Fruit fly (Drosophila melanogaster) whole organism, embryonic: ENCODE results near the gene Cad99C.

Source experiments
- Abd-B ChIP-seq: fragments of 200-800 bp; sonication (Bioruptor generic); optimal IDR thresholded peaks from 2 replicates; lab custom pipeline; 2018; ENCODE audit warnings: missing biosample characterization, mild to moderate bottlenecking, missing genetic modification characterization, moderate library complexity
- Asciz ChIP-seq: fragments of 200-800 bp; sonication (Bioruptor generic); optimal IDR thresholded peaks from 2 replicates; lab custom pipeline; 2017; ENCODE audit warnings: missing biosample characterization, mild to moderate bottlenecking, missing genetic modification characterization, missing genetic modification reagents
- Awh ChIP-seq: fragments of 200-800 bp; sonication (Bioruptor generic); IDR thresholded peaks from 2 replicates; pipeline ENCODE4, ENCODE4 v1.3.6; 2022; ENCODE audit warnings: missing biosample characterization, missing genetic modification characterization
- Bgb ChIP-seq: fragments of 200-800 bp; sonication (Bioruptor generic); IDR thresholded peaks from 2 replicates; pipeline ENCODE4 v1.3.6; 2022; ENCODE audit warnings: missing biosample characterization, missing genetic modification characterization; ENCODE audit not compliant: partially characterized antibody
- CG10366 ChIP-seq: fragments of 200-800 bp; sonication (Bioruptor generic); IDR thresholded peaks from 2 replicates; pipeline ENCODE4 v1.3.6; 2022; ENCODE audit warnings: missing biosample characterization, missing genetic modification characterization
- CG12104 ChIP-seq: fragments of 200-800 bp; sonication (Bioruptor generic); optimal IDR thresholded peaks from 3 replicates; lab custom pipeline; 2016; ENCODE audit warnings: missing biosample characterization, missing genetic modification characterization
- CG12236 ChIP-seq: fragments of 200-800 bp; sonication (Bioruptor generic); optimal IDR thresholded peaks from 2 replicates; lab custom pipeline; 2016; ENCODE audit warnings: missing biosample characterization, missing genetic modification characterization
- CG12942 ChIP-seq: fragments of 200-800 bp; sonication (Bioruptor generic); optimal IDR thresholded peaks from 3 replicates; lab custom pipeline; 2016; ENCODE audit warnings: missing biosample characterization, missing genetic modification characterization
- CG14965 ChIP-seq: fragments of 200-800 bp; sonication (Bioruptor generic); optimal IDR thresholded peaks from 2 replicates; lab custom pipeline; 2016; ENCODE audit warnings: missing biosample characterization, missing genetic modification characterization, borderline replicate concordance
- CG15514 ChIP-seq: fragments of 200-800 bp; sonication (Bioruptor generic); optimal IDR thresholded peaks from 3 replicates; lab custom pipeline; 2017; ENCODE audit warnings: missing biosample characterization, missing genetic modification characterization, mild to moderate bottlenecking, moderate library complexity, missing genetic modification reagents
- CG15601 ChIP-seq: fragments of 200-800 bp; sonication (Bioruptor generic); optimal IDR thresholded peaks from 3 replicates; lab custom pipeline; 2019; ENCODE audit warnings: missing biosample characterization, mild to moderate bottlenecking, missing genetic modification characterization, moderate library complexity
- CG16813 ChIP-seq: fragments of 200-800 bp; sonication (Bioruptor generic); IDR thresholded peaks from 3 replicates; pipeline ENCODE4 v1.3.6; 2022; ENCODE audit warnings: missing biosample characterization, missing genetic modification characterization; ENCODE audit not compliant: partially characterized antibody
- CG2199 ChIP-seq: fragments of 200-800 bp; sonication (Bioruptor generic); IDR thresholded peaks from 3 replicates; pipeline ENCODE4 v1.3.6; 2022; ENCODE audit warnings: missing biosample characterization, missing genetic modification characterization
- CG2712 ChIP-seq: fragments of 200-800 bp; optimal IDR thresholded peaks from 3 replicates; lab custom pipeline; 2019; ENCODE audit warnings: missing biosample characterization, mild to moderate bottlenecking, missing genetic modification characterization, moderate library complexity
- CG30020 ChIP-seq: fragments of 200-800 bp; optimal IDR thresholded peaks from 2 replicates; lab custom pipeline; 2019; ENCODE audit warnings: missing biosample characterization, mild to moderate bottlenecking, missing genetic modification characterization, moderate library complexity
- CG31224 ChIP-seq: fragments of 200-800 bp; sonication (Bioruptor generic); IDR thresholded peaks from 2 replicates; pipeline ENCODE4 v1.3.6; 2022; ENCODE audit warnings: missing biosample characterization, missing genetic modification characterization
- CG3838 ChIP-seq: fragments of 200-800 bp; sonication (Bioruptor generic); optimal IDR thresholded peaks from 3 replicates; lab custom pipeline; 2016; ENCODE audit warnings: missing biosample characterization, missing genetic modification characterization
- CG3995 ChIP-seq: fragments of 200-800 bp; sonication (Bioruptor generic); optimal IDR thresholded peaks from 3 replicates; lab custom pipeline; 2016; ENCODE audit warnings: missing biosample characterization, missing genetic modification characterization
- CG4360 ChIP-seq: fragments of 200-800 bp; sonication (Bioruptor generic); IDR thresholded peaks from 2 replicates; pipeline ENCODE4 v1.3.6; 2022; ENCODE audit warnings: missing biosample characterization, missing genetic modification characterization
- CG6175 ChIP-seq: fragments of 200-800 bp; sonication (Bioruptor generic); IDR thresholded peaks from 3 replicates; pipeline ENCODE4 v1.3.6; 2022; ENCODE audit warnings: missing biosample characterization, missing genetic modification characterization
- E2f1 ChIP-seq: fragments of 200-800 bp; sonication (Bioruptor generic); IDR thresholded peaks from 2 replicates; pipeline ENCODE4 v1.3.6; 2022; ENCODE audit warnings: missing biosample characterization, missing genetic modification characterization
- Fer1 ChIP-seq: fragments of 200-800 bp; sonication (Bioruptor generic); optimal IDR thresholded peaks from 2 replicates; lab custom pipeline; 2017; ENCODE audit warnings: missing biosample characterization, mild to moderate bottlenecking, missing genetic modification characterization
- Gsc ChIP-seq: fragments of 200-800 bp; sonication (Bioruptor generic); IDR thresholded peaks from 2 replicates; pipeline ENCODE4 v1.3.6; 2022; ENCODE audit warnings: missing biosample characterization, missing genetic modification characterization
- HmgZ ChIP-seq: fragments of 200-800 bp; sonication (Bioruptor generic); optimal IDR thresholded peaks from 2 replicates; lab custom pipeline; 2018; ENCODE audit warnings: missing biosample characterization, mild to moderate bottlenecking, missing genetic modification characterization
- NC2α ChIP-seq: fragments of 200-800 bp; sonication (Bioruptor generic); optimal IDR thresholded peaks from 2 replicates; lab custom pipeline; 2016; ENCODE audit warnings: missing biosample characterization, missing genetic modification characterization
- Nf-YA ChIP-seq: fragments of 200-800 bp; sonication (Bioruptor generic); IDR thresholded peaks from 2 replicates; pipeline ENCODE4 v1.3.6; 2022; ENCODE audit warnings: missing biosample characterization, missing genetic modification characterization
- Pdp1 ChIP-seq, 2 experiments: fragments of 200-800 bp; sonication (Bioruptor generic); optimal IDR thresholded peaks; 3 replicates each; lab custom pipeline; 2016; ENCODE audit warnings: missing biosample characterization in 2 of 2, missing genetic modification characterization in 2 of 2, mild to moderate bottlenecking in 1 of 2, moderate library complexity in 1 of 2
- Trl ChIP-seq, 3 experiments: fragments of >200 bp in 2 of 3; fragments of 200-800 bp in 1 of 3; sonication (Bioruptor generic) in 1 of 3; optimal IDR thresholded peaks; 2 replicates in 1 of 3; 3 replicates in 2 of 3; lab custom pipeline; 2016 to 2017; ENCODE audit warnings: missing biosample characterization in 1 of 3, missing genetic modification characterization in 1 of 3
- Usf ChIP-seq: fragments of 200-800 bp; sonication (Bioruptor generic); optimal IDR thresholded peaks from 2 replicates; lab custom pipeline; 2017; ENCODE audit warnings: missing genotype, missing biosample characterization, missing genetic modification characterization
- amos ChIP-seq: fragments of 200-800 bp; sonication (Bioruptor generic); IDR thresholded peaks from 2 replicates; pipeline ENCODE4 v1.3.6; 2022; ENCODE audit warnings: missing biosample characterization, missing genetic modification characterization; ENCODE audit not compliant: partially characterized antibody
- aop ChIP-seq: fragments of 200-800 bp; sonication (Bioruptor generic); IDR thresholded peaks from 2 replicates; pipeline ENCODE4 v1.3.6; 2022; ENCODE audit warnings: missing biosample characterization, missing genetic modification characterization
- ara ChIP-seq: fragments of 200-800 bp; sonication (Bioruptor generic); IDR thresholded peaks from 2 replicates; pipeline ENCODE4 v1.3.6; 2022; ENCODE audit warnings: missing biosample characterization, missing genetic modification characterization
- caup ChIP-seq: fragments of 200-800 bp; sonication (Bioruptor generic); optimal IDR thresholded peaks from 3 replicates; lab custom pipeline; 2017; ENCODE audit warnings: missing biosample characterization, mild to moderate bottlenecking, missing genetic modification characterization, moderate library complexity; ENCODE audit not compliant: severe bottlenecking
- dati ChIP-seq: fragments of 200-800 bp; sonication (Bioruptor generic); IDR thresholded peaks from 2 replicates; pipeline ENCODE4 v1.3.6; 2022; ENCODE audit warnings: missing biosample characterization, missing genetic modification characterization
- ewg ChIP-seq: fragments of 200-800 bp; sonication (Bioruptor generic); optimal IDR thresholded peaks from 3 replicates; lab custom pipeline; 2017; ENCODE audit warnings: mild to moderate bottlenecking, missing biosample characterization, missing genetic modification reagents, missing genetic modification characterization
- gem ChIP-seq: fragments of 200-800 bp; sonication (Bioruptor generic); optimal IDR thresholded peaks from 2 replicates; lab custom pipeline; 2019; ENCODE audit warnings: missing biosample characterization, mild to moderate bottlenecking, missing genetic modification characterization, moderate library complexity
- gsb ChIP-seq: fragments of 200-800 bp; sonication (Bioruptor generic); IDR thresholded peaks from 2 replicates; pipeline ENCODE4 v1.3.6; 2022; ENCODE audit warnings: missing biosample characterization, missing genetic modification characterization
- ham ChIP-seq: fragments of 200-800 bp; sonication (Bioruptor generic); IDR thresholded peaks from 2 replicates; pipeline ENCODE4 v1.3.6; 2022; ENCODE audit warnings: missing biosample characterization, missing genetic modification characterization
- nom ChIP-seq: fragments of 200-800 bp; sonication (Bioruptor generic); optimal IDR thresholded peaks from 2 replicates; lab custom pipeline; 2017; ENCODE audit warnings: missing biosample characterization, missing genetic modification characterization, mild to moderate bottlenecking, moderate library complexity, missing genetic modification reagents
- org-1 ChIP-seq: fragments of 200-800 bp; sonication (Bioruptor generic); optimal IDR thresholded peaks from 2 replicates; lab custom pipeline; 2017; ENCODE audit warnings: missing biosample characterization, missing genetic modification characterization
- peb ChIP-seq: fragments of 200-800 bp; sonication (Bioruptor generic); IDR thresholded peaks from 2 replicates; pipeline ENCODE4 v1.3.6; 2022; ENCODE audit warnings: missing biosample characterization, missing genetic modification characterization
- phol ChIP-seq: fragments of 200-800 bp; sonication (Bioruptor generic); optimal IDR thresholded peaks from 3 replicates; lab custom pipeline; 2018; ENCODE audit warnings: missing biosample characterization, mild to moderate bottlenecking, missing genetic modification characterization, moderate library complexity
- schlank ChIP-seq: fragments of 200-800 bp; sonication (Bioruptor generic); optimal IDR thresholded peaks from 2 replicates; lab custom pipeline; 2018; ENCODE audit warnings: missing biosample characterization, mild to moderate bottlenecking, missing genetic modification characterization
- sna ChIP-seq: fragments of 200-800 bp; sonication (Bioruptor generic); IDR thresholded peaks from 2 replicates; pipeline ENCODE4 v1.3.6; 2022; ENCODE audit warnings: missing biosample characterization, missing genetic modification characterization; ENCODE audit not compliant: partially characterized antibody
- sqz ChIP-seq: fragments of 200-800 bp; sonication (Bioruptor generic); optimal IDR thresholded peaks from 3 replicates; lab custom pipeline; 2018; ENCODE audit warnings: missing biosample characterization, mild to moderate bottlenecking, missing genetic modification characterization
- ssp ChIP-seq: fragments of 200-800 bp; sonication (Bioruptor generic); IDR thresholded peaks from 2 replicates; pipeline ENCODE4 v1.3.6; 2022; ENCODE audit warnings: missing biosample characterization, missing genetic modification characterization
- toy ChIP-seq: fragments of 200-800 bp; sonication (Bioruptor generic); IDR thresholded peaks from 2 replicates; pipeline ENCODE4 v1.3.6; 2022; ENCODE audit warnings: missing biosample characterization, missing genetic modification characterization
- ttk ChIP-seq: fragments of 200-800 bp; sonication (Bioruptor generic); IDR thresholded peaks from 2 replicates; pipeline ENCODE4 v2.1.2; 2022; ENCODE audit warnings: missing biosample characterization, missing genetic modification characterization
- zen ChIP-seq: fragments of 200-800 bp; sonication (Bioruptor generic); optimal IDR thresholded peaks from 3 replicates; lab custom pipeline; 2018; ENCODE audit warnings: missing biosample characterization, mild to moderate bottlenecking, missing genetic modification characterization, moderate library complexity
- zfh1 ChIP-seq: fragments of 200-800 bp; sonication (Bioruptor generic); IDR thresholded peaks from 3 replicates; pipeline ENCODE4 v1.3.6; 2022; ENCODE audit warnings: missing biosample characterization, missing genetic modification characterization

The Cad99C gene

DNA sequence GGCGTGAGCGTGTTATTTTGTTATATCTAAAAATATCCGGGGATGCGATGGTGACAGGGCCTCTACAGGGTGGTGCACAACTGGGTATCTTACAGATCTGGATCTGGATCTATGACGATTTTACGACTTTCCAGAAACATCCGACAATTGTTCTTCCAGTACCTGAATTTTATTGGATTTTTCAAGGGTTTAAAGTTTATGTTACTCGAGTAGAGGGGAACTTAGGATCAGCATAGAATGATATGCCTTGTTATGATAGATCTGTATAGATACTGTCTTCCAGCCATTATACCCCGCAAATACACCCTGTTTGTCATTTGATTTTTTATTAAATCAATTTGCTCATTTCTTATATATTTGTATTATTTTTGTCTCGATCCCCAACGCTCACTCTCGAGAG is 52.9 kb downstream of the Cad99C start (continued):
- no peak; the same call in 2 of the 3 replicates for TF ChIP-seq CG2199 (GFP tag; lab: Robert Waterston, UW)
- no peak for TF ChIP-seq peb (GFP tag; lab: Robert Waterston, UW)
- no peak for TF ChIP-seq Nf-YA (GFP tag; lab: Robert Waterston, UW)
- no peak for TF ChIP-seq nom (GFP tag; lab: Kevin White, UChicago)
- no peak for TF ChIP-seq Trl (optimal IDR thresholded peaks at IDR 0.05; lab: Kevin White, UChicago)
- TF ChIP-seq Trl (GFP tag; optimal IDR thresholded peaks at IDR 0.05; lab: Kevin White, UChicago) = peak; percentile 28
- TF ChIP-seq sqz (GFP tag; lab: Kevin White, UChicago) = no peak
- peak; percentile 23 for TF ChIP-seq CG15514 (GFP tag; lab: Kevin White, UChicago)
- TF ChIP-seq CG10366 (GFP tag; lab: Robert Waterston, UW) = peak; percentile 60
- no peak for TF ChIP-seq CG30020
- peak; percentile 18 for TF ChIP-seq schlank
- no peak for TF ChIP-seq NC2α (GFP tag; lab: Kevin White, UChicago)
- TF ChIP-seq zfh1 = peak; percentile 35; the same call in 1 of the 3 replicates
- 0 out of 2 replicates have a peak, but pooled peaks have one; percentile 32 for TF ChIP-seq ham (GFP tag; lab: Robert Waterston, UW)
- TF ChIP-seq Usf (GFP tag; lab: Kevin White, UChicago) = no peak
- peak; percentile 28 for TF ChIP-seq caup (GFP tag; lab: Kevin White, UChicago)
- TF ChIP-seq CG6175 (GFP tag; lab: Robert Waterston, UW) = 0 out of 3 replicates have a peak, but pooled peaks have one; percentile 24
- TF ChIP-seq CG14965 = no peak
- peak; percentile 47 for TF ChIP-seq gsb (GFP tag; lab: Robert Waterston, UW)
- peak; percentile 42 for TF ChIP-seq CG12104
- TF ChIP-seq CG12236 = no peak
- peak; percentile 78 for TF ChIP-seq gem (tag; lab: Kevin White, UChicago)
- TF ChIP-seq Gsc (GFP tag; lab: Robert Waterston, UW) = no peak
- TF ChIP-seq HmgZ = peak; percentile 23
- TF ChIP-seq CG4360 (GFP tag; lab: Robert Waterston, UW) = no peak
- peak; percentile 49 for TF ChIP-seq Asciz
- TF ChIP-seq Awh = 0 out of 2 replicates have a peak, but pooled peaks have one; percentile 33
- TF ChIP-seq CG16813 (GFP tag; lab: Robert Waterston, UW) = no peak
- TF ChIP-seq Fer1 (GFP tag; lab: Kevin White, UChicago) = peak; percentile 66
- TF ChIP-seq toy (GFP tag; lab: Robert Waterston, UW) = 0 out of 2 replicates have a peak, but pooled peaks have one; percentile 30
- TF ChIP-seq Bgb = no peak
- no peak for TF ChIP-seq amos
- no peak for TF ChIP-seq CG12942 (GFP tag; lab: Kevin White, UChicago)
- peak; percentile 69 for TF ChIP-seq phol
- TF ChIP-seq ewg (GFP tag; lab: Kevin White, UChicago) = no peak
- peak; percentile 29; the same call in 1 of the 2 replicates for TF ChIP-seq ttk (GFP tag; lab: Robert Waterston, UW)
- TF ChIP-seq Abd-B (GFP tag; lab: Kevin White, UChicago) = peak; percentile 48
- TF ChIP-seq Pdp1 (GFP tag; optimal IDR thresholded peaks at IDR 0.05; lab: Kevin White, UChicago) = peak; percentile 18 to 35
- TF ChIP-seq org-1 = peak; percentile 35
- TF ChIP-seq E2f1 (GFP tag; lab: Robert Waterston, UW) = peak; percentile 44; the same call in 1 of the 2 replicates
- no peak for TF ChIP-seq aop (GFP tag; lab: Robert Waterston, UW)
- TF ChIP-seq CG2712 (tag; lab: Kevin White, UChicago) = peak; percentile 68
- no peak for TF ChIP-seq ara (GFP tag; lab: Robert Waterston, UW)
- TF ChIP-seq CG31224 (GFP tag; lab: Robert Waterston, UW) = peak; percentile 59; the same call in 1 of the 2 replicates
- no peak for TF ChIP-seq dati
- no peak for TF ChIP-seq CG3838 (GFP tag; lab: Kevin White, UChicago)
- no peak for TF ChIP-seq zen (tag; lab: Kevin White, UChicago)
- no peak for TF ChIP-seq sna
- no peak for TF ChIP-seq CG15601 (tag; lab: Kevin White, UChicago)
- peak; percentile 16 for TF ChIP-seq CG3995 (GFP tag; lab: Kevin White, UChicago)
- peak; percentile 57 for TF ChIP-seq ssp
